Fruit fly (Drosophila melanogaster) whole organism, embryonic: Measurements from ENCODE around the gene EMC5.

ENCODE experiments used
- CG17385 ChIP-seq: fragments of 200-800 bp; sonication (Bioruptor generic); optimal IDR thresholded peaks from 3 replicates; lab custom pipeline; 2018; ENCODE audit warnings: missing biosample characterization, mild to moderate bottlenecking, missing genetic modification characterization
- CG2116 ChIP-seq: fragments of 200-800 bp; sonication (Bioruptor generic); optimal IDR thresholded peaks from 3 replicates; lab custom pipeline; 2018; ENCODE audit warnings: missing biosample characterization, mild to moderate bottlenecking, missing genetic modification characterization
- CG6254 ChIP-seq: fragments of 200-800 bp; sonication (Bioruptor generic); optimal IDR thresholded peaks from 3 replicates; lab custom pipeline; 2017; ENCODE audit warnings: mild to moderate bottlenecking, missing biosample characterization, missing genetic modification reagents, missing genetic modification characterization
- Fer2 ChIP-seq: fragments of 200-800 bp; sonication (Bioruptor generic); optimal IDR thresholded peaks from 2 replicates; lab custom pipeline; 2018; ENCODE audit warnings: missing biosample characterization, mild to moderate bottlenecking, missing genetic modification characterization, moderate library complexity
- Ptx1 ChIP-seq: fragments of 200-800 bp; sonication (Bioruptor generic); IDR thresholded peaks from 2 replicates; pipeline ENCODE4 v1.3.6; 2022; ENCODE audit warnings: missing biosample characterization, missing genetic modification characterization
- Stat92E ChIP-seq, 3 experiments: fragments of >200 bp in 2 of 3; fragments of 200-800 bp in 1 of 3; sonication (Bioruptor generic) in 1 of 3; optimal IDR thresholded peaks; 2 replicates each; lab custom pipeline; 2017 to 2019; ENCODE audit warnings: missing biosample characterization in 3 of 3, missing genetic modification characterization in 3 of 3, mild to moderate bottlenecking in 1 of 3, moderate library complexity in 1 of 3
- Xrp1 ChIP-seq: fragments of 200-800 bp; sonication (Bioruptor generic); IDR thresholded peaks from 2 replicates; pipeline ENCODE4 v1.3.6; 2022; ENCODE audit warnings: missing biosample characterization, missing genetic modification characterization
- kay ChIP-seq: fragments of 200-800 bp; sonication (Bioruptor generic); optimal IDR thresholded peaks from 2 replicates; lab custom pipeline; 2016; ENCODE audit warnings: missing biosample characterization, missing genetic modification characterization
- lola ChIP-seq, 3 experiments: fragments of >200 bp in 2 of 3; fragments of 200-800 bp in 1 of 3; sonication (Bioruptor generic) in 1 of 3; optimal IDR thresholded peaks; 2 replicates each; lab custom pipeline; 2017 to 2019; ENCODE audit warnings: missing biosample characterization in 3 of 3, missing genetic modification characterization in 3 of 3, mild to moderate bottlenecking in 1 of 3, moderate library complexity in 1 of 3
- mld ChIP-seq: fragments of 200-800 bp; sonication (Bioruptor generic); IDR thresholded peaks from 3 replicates; pipeline ENCODE4 v1.3.6; 2022; ENCODE audit warnings: missing biosample characterization, missing genetic modification characterization; ENCODE audit not compliant: partially characterized antibody
- onecut ChIP-seq: fragments of 200-800 bp; sonication (Bioruptor generic); IDR thresholded peaks from 2 replicates; pipeline ENCODE4 v1.3.6; 2022; ENCODE audit warnings: missing biosample characterization, missing genetic modification characterization
- wek ChIP-seq: fragments of 200-800 bp; sonication (Bioruptor generic); optimal IDR thresholded peaks from 3 replicates; lab custom pipeline; 2018; ENCODE audit warnings: missing biosample characterization, mild to moderate bottlenecking, missing genetic modification characterization, moderate library complexity

DNA sequence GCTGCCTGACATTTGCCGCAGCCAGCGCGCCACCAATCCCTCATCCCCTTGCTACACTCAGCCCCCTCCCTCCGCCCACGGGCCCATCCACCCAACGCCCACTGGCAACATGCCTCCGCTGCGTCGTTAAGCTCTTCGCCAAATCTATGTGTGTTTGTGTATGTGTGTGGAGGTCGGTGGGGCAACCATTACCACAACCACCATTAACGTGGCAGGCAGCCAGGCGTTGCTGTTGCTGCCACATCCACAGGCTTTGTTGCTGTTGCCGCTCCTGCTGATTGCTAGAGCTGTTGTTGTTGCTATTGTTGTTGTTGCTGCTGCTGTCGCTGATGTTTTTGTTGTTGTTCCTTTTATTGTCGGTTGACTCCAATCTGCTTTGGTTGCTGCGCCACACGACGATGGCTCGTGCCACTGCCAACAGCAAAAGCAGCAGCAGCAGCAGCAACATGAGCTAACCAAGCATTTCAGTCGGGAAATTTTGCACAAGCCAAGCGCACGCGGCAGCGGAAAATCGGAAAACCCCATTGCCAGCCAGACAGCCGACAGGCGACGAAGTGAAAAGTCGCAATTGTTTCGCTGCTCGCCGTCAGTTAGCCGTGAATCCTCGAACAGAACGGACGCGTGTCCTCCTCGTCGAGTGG, 39.9 kb downstream of the EMC5 start, which contains the start of gene Sidpn:
- TF ChIP-seq mld (no peak), Ptx1 (no peak), CG17385 (GFP tag; lab: Kevin White, UChicago) (no peak), CG6254 (GFP tag; lab: Kevin White, UChicago) (no peak), Fer2 (tag; lab: Kevin White, UChicago) (no peak), onecut (no peak), Xrp1 (GFP tag; lab: Robert Waterston, UW) (no peak), CG2116 (no peak), Stat92E (GFP tag; optimal IDR thresholded peaks at IDR 0.05; lab: Kevin White, UChicago) (no peak), kay (GFP tag; lab: Kevin White, UChicago) (no peak), lola (GFP tag; optimal IDR thresholded peaks at IDR 0.05; lab: Kevin White, UChicago) (no peak), wek (no peak)
